Worm (Caenorhabditis elegans): Measurements from ENCODE around the gene T07D3.9.

DNA sequence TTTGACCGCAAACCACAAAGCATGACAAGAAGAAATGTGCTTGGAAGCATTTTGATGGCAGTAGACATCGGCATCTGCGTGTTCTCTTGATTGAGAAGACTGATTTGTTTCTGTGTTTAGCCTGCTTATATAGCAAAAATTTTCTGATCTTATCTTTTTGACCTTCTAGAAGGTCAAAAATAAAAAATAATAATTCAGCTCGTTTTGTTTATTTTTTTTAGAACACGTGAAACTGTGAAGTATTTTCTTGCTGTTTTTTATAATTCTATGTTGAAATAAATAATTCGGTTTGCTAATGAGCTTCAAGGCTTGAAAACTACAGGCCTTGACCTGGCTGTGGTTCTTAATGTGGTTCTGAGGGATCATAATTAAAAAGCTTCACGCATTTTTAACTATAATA is 26.6 kb upstream of the T07D3.9 start, which contains the start of gene R07C3.13:
- no peak for TF ChIP-seq flt-1 (GFP tag; IDR thresholded peaks at IDR 0.05)
- no peak for TF ChIP-seq ztf-29 (GFP tag; IDR thresholded peaks at IDR 0.05)
- no peak for TF ChIP-seq ref-1 (GFP tag; conservative IDR thresholded peaks at IDR 0.05)
- TF ChIP-seq klf-2 (GFP tag; conservative IDR thresholded peaks at IDR 0.05), result no peak
- TF ChIP-seq T22C8.4 (GFP tag; IDR thresholded peaks at IDR 0.05), result no peak
- TF ChIP-seq cog-1 (tag; optimal IDR thresholded peaks at IDR 0.05), result no peak
- no peak for TF ChIP-seq tab-1 (GFP tag; IDR thresholded peaks at IDR 0.05)
- TF ChIP-seq ztf-23 (GFP tag; IDR thresholded peaks at IDR 0.05), result no peak
- no peak for TF ChIP-seq med-1 (GFP tag; optimal IDR thresholded peaks at IDR 0.05; ENCODE audit: insufficient read depth)
